Fruit fly (Drosophila melanogaster) whole organism, embryonic: ENCODE data around the gene Evi5.
A peak's percentile ranks its signal among the peaks of the same experiment; 100 is the strongest.

Experiments used
- ATbp ChIP-seq: fragments of 200-800 bp; sonication (Bioruptor generic); optimal IDR thresholded peaks from 2 replicates; lab custom pipeline; 2017; ENCODE audit warnings: missing biosample characterization, mild to moderate bottlenecking, missing genetic modification characterization, missing genetic modification reagents
- BtbVII ChIP-seq: fragments of 200-800 bp; sonication (Bioruptor generic); optimal IDR thresholded peaks from 3 replicates; lab custom pipeline; 2017; ENCODE audit warnings: missing biosample characterization, mild to moderate bottlenecking, missing genetic modification characterization
- Bteb2 ChIP-seq: fragments of 200-800 bp; sonication (Bioruptor generic); optimal IDR thresholded peaks from 2 replicates; lab custom pipeline; 2016; ENCODE audit warnings: missing biosample characterization, missing genetic modification characterization
- CG10321 ChIP-seq: fragments of 200-800 bp; sonication (Bioruptor generic); IDR thresholded peaks from 2 replicates; pipeline ENCODE4 v1.3.6; 2022; ENCODE audit warnings: missing biosample characterization, missing genetic modification characterization
- CG10462 ChIP-seq: fragments of 200-800 bp; sonication (Bioruptor generic); optimal IDR thresholded peaks from 2 replicates; lab custom pipeline; 2016; ENCODE audit warnings: missing biosample characterization, missing genetic modification characterization
- CG10959 ChIP-seq: fragments of 200-800 bp; sonication (Bioruptor generic); IDR thresholded peaks from 2 replicates; pipeline ENCODE4 v1.3.6; 2022; ENCODE audit warnings: missing biosample characterization, missing genetic modification characterization
- CG11247 ChIP-seq: fragments of 200-800 bp; sonication (Bioruptor generic); IDR thresholded peaks from 2 replicates; pipeline ENCODE4 v1.3.6; 2022; ENCODE audit warnings: missing biosample characterization, missing genetic modification characterization
- CG11398 ChIP-seq: fragments of 200-800 bp; sonication (Bioruptor generic); optimal IDR thresholded peaks from 2 replicates; lab custom pipeline; 2016; ENCODE audit warnings: missing biosample characterization, missing genetic modification characterization
- CG1233 ChIP-seq: fragments of 200-800 bp; sonication (Bioruptor generic); optimal IDR thresholded peaks from 4 replicates; lab custom pipeline; 2018; ENCODE audit warnings: missing biosample characterization, mild to moderate bottlenecking, missing genetic modification characterization
- CG14050 ChIP-seq: fragments of 200-800 bp; sonication (Bioruptor generic); IDR thresholded peaks from 3 replicates; pipeline ENCODE4 v1.3.6; 2022; ENCODE audit warnings: missing biosample characterization, missing genetic modification characterization
- CG1603 ChIP-seq: fragments of 200-800 bp; sonication (Bioruptor generic); optimal IDR thresholded peaks from 2 replicates; lab custom pipeline; 2019; ENCODE audit warnings: missing biosample characterization, mild to moderate bottlenecking, missing genetic modification characterization, moderate library complexity
- CG17385 ChIP-seq: fragments of 200-800 bp; sonication (Bioruptor generic); optimal IDR thresholded peaks from 3 replicates; lab custom pipeline; 2018; ENCODE audit warnings: missing biosample characterization, mild to moderate bottlenecking, missing genetic modification characterization
- CG18764 ChIP-seq: fragments of 200-800 bp; sonication (Bioruptor generic); optimal IDR thresholded peaks from 3 replicates; lab custom pipeline; 2016; ENCODE audit warnings: missing biosample characterization, missing genetic modification characterization
- CG2875 ChIP-seq: fragments of 200-800 bp; sonication (Bioruptor generic); optimal IDR thresholded peaks from 2 replicates; lab custom pipeline; 2017; ENCODE audit warnings: missing biosample characterization, mild to moderate bottlenecking, missing genetic modification characterization, missing genetic modification reagents
- CG3281 ChIP-seq: fragments of 200-800 bp; sonication (Bioruptor generic); optimal IDR thresholded peaks from 3 replicates; lab custom pipeline; 2017; ENCODE audit warnings: missing biosample characterization, mild to moderate bottlenecking, missing genetic modification characterization
- CG4707 ChIP-seq: fragments of 200-800 bp; sonication (Bioruptor generic); optimal IDR thresholded peaks from 2 replicates; lab custom pipeline; 2018; ENCODE audit warnings: missing biosample characterization, mild to moderate bottlenecking, missing genetic modification characterization, moderate library complexity
- CG4854 ChIP-seq: fragments of 200-800 bp; sonication (Bioruptor generic); optimal IDR thresholded peaks from 2 replicates; lab custom pipeline; 2016; ENCODE audit warnings: missing biosample characterization, missing genetic modification characterization, inconsistent platforms
- CG7839 ChIP-seq: fragments of 200-800 bp; sonication (Bioruptor generic); optimal IDR thresholded peaks from 3 replicates; lab custom pipeline; 2018; ENCODE audit warnings: missing biosample characterization, mild to moderate bottlenecking, missing genetic modification characterization, moderate library complexity
- CG9215 ChIP-seq: fragments of 200-800 bp; sonication (Bioruptor generic); IDR thresholded peaks from 2 replicates; pipeline ENCODE4 v1.3.6; 2022; ENCODE audit warnings: missing biosample characterization, missing genetic modification characterization
- D ChIP-seq, 2 experiments: fragments of 200-800 bp in 1 of 2; fragments of >200 bp in 1 of 2; sonication (Bioruptor generic) in 1 of 2; optimal IDR thresholded peaks; 2 replicates in 1 of 2; 3 replicates in 1 of 2; lab custom pipeline; 2017; ENCODE audit warnings: mild to moderate bottlenecking in 1 of 2, missing biosample characterization in 1 of 2, missing genetic modification characterization in 1 of 2, missing genetic modification reagents in 1 of 2
- Hey ChIP-seq: fragments of 200-800 bp; sonication (Bioruptor generic); optimal IDR thresholded peaks from 3 replicates; lab custom pipeline; 2018; ENCODE audit warnings: missing biosample characterization, mild to moderate bottlenecking, missing genetic modification characterization
- Jarid2 ChIP-seq: fragments of 200-800 bp; sonication (Bioruptor generic); optimal IDR thresholded peaks from 3 replicates; lab custom pipeline; 2017; ENCODE audit warnings: mild to moderate bottlenecking, missing biosample characterization, missing genetic modification reagents, missing genetic modification characterization
- Kr ChIP-seq: fragments of 200-800 bp; sonication (Bioruptor generic); optimal IDR thresholded peaks from 2 replicates; lab custom pipeline; 2017; ENCODE audit warnings: missing biosample characterization, mild to moderate bottlenecking, missing genetic modification characterization
- Lpt ChIP-seq: fragments of >200 bp; optimal IDR thresholded peaks from 2 replicates; lab custom pipeline; 2018; ENCODE audit warnings: missing biosample characterization, missing genetic modification characterization
- MTF-1 ChIP-seq: fragments of 200-800 bp; sonication (Bioruptor generic); optimal IDR thresholded peaks from 2 replicates; lab custom pipeline; 2018; ENCODE audit warnings: missing biosample characterization, mild to moderate bottlenecking, missing genetic modification characterization, borderline replicate concordance
- Neu2 ChIP-seq: fragments of 200-800 bp; sonication (Bioruptor generic); optimal IDR thresholded peaks from 3 replicates; lab custom pipeline; 2016; ENCODE audit warnings: missing biosample characterization, missing genetic modification characterization, borderline replicate concordance
- Nf-YC ChIP-seq: fragments of 200-800 bp; optimal IDR thresholded peaks from 3 replicates; lab custom pipeline; 2019; ENCODE audit warnings: missing biosample characterization, mild to moderate bottlenecking, missing genetic modification characterization, moderate library complexity
- Optix ChIP-seq: fragments of 200-800 bp; sonication (Bioruptor generic); IDR thresholded peaks from 3 replicates; pipeline ENCODE4 v1.3.6; 2022; ENCODE audit warnings: missing biosample characterization, missing genetic modification characterization
- Ravus ChIP-seq: fragments of 200-800 bp; sonication (Bioruptor generic); IDR thresholded peaks from 2 replicates; pipeline ENCODE4 v1.3.6; 2022; ENCODE audit warnings: missing biosample characterization, missing genetic modification characterization
- Taf1 ChIP-seq: fragments of 200-800 bp; sonication (Bioruptor generic); IDR thresholded peaks from 2 replicates; pipeline ENCODE4 v1.3.6; 2022; ENCODE audit warnings: missing biosample characterization, missing genetic modification characterization
- Trl ChIP-seq, 3 experiments: fragments of >200 bp in 2 of 3; fragments of 200-800 bp in 1 of 3; sonication (Bioruptor generic) in 1 of 3; optimal IDR thresholded peaks; 2 replicates in 1 of 3; 3 replicates in 2 of 3; lab custom pipeline; 2016 to 2017; ENCODE audit warnings: missing biosample characterization in 1 of 3, missing genetic modification characterization in 1 of 3
- al ChIP-seq: fragments of 200-800 bp; sonication (Bioruptor generic); IDR thresholded peaks from 2 replicates; pipeline ENCODE4 v1.3.6; 2022; ENCODE audit warnings: missing biosample characterization, missing genetic modification characterization
- bigmax ChIP-seq: fragments of 200-800 bp; sonication (Bioruptor generic); optimal IDR thresholded peaks from 2 replicates; lab custom pipeline; 2018; ENCODE audit warnings: missing biosample characterization, mild to moderate bottlenecking, missing genetic modification characterization
- crol ChIP-seq: fragments of 200-800 bp; sonication (Bioruptor generic); IDR thresholded peaks from 2 replicates; pipeline ENCODE4 v1.3.6; 2022; ENCODE audit warnings: missing biosample characterization, missing genetic modification characterization
- dati ChIP-seq: fragments of 200-800 bp; sonication (Bioruptor generic); IDR thresholded peaks from 2 replicates; pipeline ENCODE4 v1.3.6; 2022; ENCODE audit warnings: missing biosample characterization, missing genetic modification characterization
- fd102C ChIP-seq: fragments of 200-800 bp; sonication (Bioruptor generic); optimal IDR thresholded peaks from 2 replicates; lab custom pipeline; 2018; ENCODE audit warnings: missing biosample characterization, mild to moderate bottlenecking, missing genetic modification characterization, moderate library complexity
- fd3F ChIP-seq: fragments of 200-800 bp; sonication (Bioruptor generic); optimal IDR thresholded peaks from 2 replicates; lab custom pipeline; 2018; ENCODE audit warnings: missing biosample characterization, mild to moderate bottlenecking, missing genetic modification characterization, moderate library complexity
- gfzf ChIP-seq: fragments of 200-800 bp; sonication (Bioruptor generic); optimal IDR thresholded peaks from 2 replicates; lab custom pipeline; 2016; ENCODE audit warnings: missing biosample characterization, mild to moderate bottlenecking, missing genetic modification characterization, moderate library complexity
- hb ChIP-seq: fragments of 200-800 bp; sonication (Bioruptor generic); IDR thresholded peaks from 3 replicates; pipeline ENCODE4 v1.3.6; 2022; ENCODE audit warnings: missing biosample characterization, missing genetic modification characterization; ENCODE audit not compliant: partially characterized antibody
- lilli ChIP-seq: fragments of 200-800 bp; sonication (Bioruptor generic); optimal IDR thresholded peaks from 3 replicates; lab custom pipeline; 2016; ENCODE audit warnings: missing biosample characterization, missing genetic modification characterization
- luna ChIP-seq: fragments of 200-800 bp; sonication (Bioruptor generic); optimal IDR thresholded peaks from 2 replicates; lab custom pipeline; 2016; ENCODE audit warnings: missing biosample characterization, missing genetic modification characterization
- nmo ChIP-seq: fragments of 200-800 bp; sonication (Bioruptor generic); optimal IDR thresholded peaks from 2 replicates; lab custom pipeline; 2018; ENCODE audit warnings: missing biosample characterization, mild to moderate bottlenecking, missing genetic modification characterization, moderate library complexity
- org-1 ChIP-seq: fragments of 200-800 bp; sonication (Bioruptor generic); optimal IDR thresholded peaks from 2 replicates; lab custom pipeline; 2017; ENCODE audit warnings: missing biosample characterization, missing genetic modification characterization
- pnt ChIP-seq: fragments of 200-800 bp; sonication (Bioruptor generic); optimal IDR thresholded peaks from 3 replicates; lab custom pipeline; 2016; ENCODE audit warnings: missing biosample characterization, missing genetic modification characterization
- ranshi ChIP-seq: fragments of 200-800 bp; sonication (Bioruptor generic); IDR thresholded peaks from 2 replicates; pipeline ENCODE4 v1.3.6; 2022; ENCODE audit warnings: missing biosample characterization, missing genetic modification characterization
- sna ChIP-seq: fragments of 200-800 bp; sonication (Bioruptor generic); IDR thresholded peaks from 2 replicates; pipeline ENCODE4 v1.3.6; 2022; ENCODE audit warnings: missing biosample characterization, missing genetic modification characterization; ENCODE audit not compliant: partially characterized antibody
- toy ChIP-seq: fragments of 200-800 bp; sonication (Bioruptor generic); IDR thresholded peaks from 2 replicates; pipeline ENCODE4 v1.3.6; 2022; ENCODE audit warnings: missing biosample characterization, missing genetic modification characterization
- twi ChIP-seq: fragments of 200-800 bp; optimal IDR thresholded peaks from 2 replicates; lab custom pipeline; 2019; ENCODE audit warnings: missing biosample characterization, mild to moderate bottlenecking, missing genetic modification characterization, moderate library complexity
- zen2 ChIP-seq: fragments of 200-800 bp; sonication (Bioruptor generic); IDR thresholded peaks from 3 replicates; pipeline ENCODE4 v1.3.6; 2022; ENCODE audit warnings: missing biosample characterization, missing genetic modification characterization; ENCODE audit not compliant: partially characterized antibody

Gene Evi5

dm6 chrX:11451027-11451572 lies 3.1 kb downstream of the Evi5 start (continued):
- TF ChIP-seq hb: no peak
- peak; percentile 46 for TF ChIP-seq fd3F (GFP tag; lab: Kevin White, UChicago)
- no peak for TF ChIP-seq gfzf (GFP tag; lab: Kevin White, UChicago)
- TF ChIP-seq dati (GFP tag; lab: Robert Waterston, UW): no peak
- no peak for TF ChIP-seq CG2875
- peak; percentile 30 for TF ChIP-seq CG4854 (GFP tag; lab: Kevin White, UChicago)
- no peak for TF ChIP-seq crol (GFP tag; lab: Robert Waterston, UW)
- TF ChIP-seq org-1 (GFP tag; lab: Kevin White, UChicago): peak; percentile 11
- TF ChIP-seq CG10462 (GFP tag; lab: Kevin White, UChicago): no peak
- TF ChIP-seq fd102C (GFP tag; lab: Kevin White, UChicago): no peak
- TF ChIP-seq luna (GFP tag; lab: Kevin White, UChicago): no peak
- peak; percentile 43; the same call in 1 of the 2 replicates for TF ChIP-seq CG11247 (GFP tag; lab: Robert Waterston, UW)
- no peak for TF ChIP-seq ATbp (GFP tag; lab: Kevin White, UChicago)
- TF ChIP-seq D (optimal IDR thresholded peaks at IDR 0.05; lab: Kevin White, UChicago): no peak
- TF ChIP-seq D (GFP tag; optimal IDR thresholded peaks at IDR 0.05; lab: Kevin White, UChicago): no peak
- peak; percentile 19 for TF ChIP-seq BtbVII (GFP tag; lab: Kevin White, UChicago)
- no peak for TF ChIP-seq CG1233
- no peak for TF ChIP-seq pnt (GFP tag; lab: Kevin White, UChicago)
- peak; percentile 64 for TF ChIP-seq CG1603
- TF ChIP-seq Jarid2 (GFP tag; lab: Kevin White, UChicago): peak; percentile 10
- TF ChIP-seq Optix (GFP tag; lab: Robert Waterston, UW): 0 out of 3 replicates have a peak, but pooled peaks have one; percentile 15
- no peak for TF ChIP-seq twi (tag; lab: Kevin White, UChicago)
- peak; percentile 20 for TF ChIP-seq Nf-YC
- peak; percentile 54 for TF ChIP-seq al (GFP tag; lab: Robert Waterston, UW)
- peak; percentile 33 for TF ChIP-seq CG3281 (GFP tag; lab: Kevin White, UChicago)
- TF ChIP-seq CG4707 (GFP tag; lab: Kevin White, UChicago): no peak
- no peak for TF ChIP-seq zen2
- peak; percentile 26 for TF ChIP-seq CG17385 (GFP tag; lab: Kevin White, UChicago)
- TF ChIP-seq MTF-1: no peak
- TF ChIP-seq CG14050 (GFP tag; lab: Robert Waterston, UW): peak; percentile 42; the same call in 2 of the 3 replicates
- peak; percentile 52; the same call in 1 of the 2 replicates for TF ChIP-seq CG9215 (GFP tag; lab: Robert Waterston, UW)
- TF ChIP-seq CG10321 (GFP tag; lab: Robert Waterston, UW): no peak
- no peak for TF ChIP-seq Ravus (GFP tag; lab: Robert Waterston, UW)
- no peak for TF ChIP-seq CG18764 (GFP tag; lab: Kevin White, UChicago)
- TF ChIP-seq Lpt (GFP tag; lab: Kevin White, UChicago): no peak
- TF ChIP-seq Bteb2 (GFP tag; lab: Kevin White, UChicago): peak; percentile 3
- no peak for TF ChIP-seq Trl (optimal IDR thresholded peaks at IDR 0.05; lab: Kevin White, UChicago)
- TF ChIP-seq Trl (GFP tag; optimal IDR thresholded peaks at IDR 0.05; lab: Kevin White, UChicago): no peak
- peak; percentile 20 for TF ChIP-seq nmo (GFP tag; lab: Kevin White, UChicago)
- no peak for TF ChIP-seq Hey
- TF ChIP-seq CG11398 (GFP tag; lab: Kevin White, UChicago): no peak
- peak; percentile 60 for TF ChIP-seq CG7839
- TF ChIP-seq sna (GFP tag; lab: Robert Waterston, UW): no peak
- no peak for TF ChIP-seq CG10959 (GFP tag; lab: Robert Waterston, UW)
- TF ChIP-seq ranshi (GFP tag; lab: Robert Waterston, UW): peak; percentile 54
- TF ChIP-seq lilli (GFP tag; lab: Kevin White, UChicago): peak; percentile 67
- TF ChIP-seq Taf1 (GFP tag; lab: Robert Waterston, UW): peak; percentile 47
- TF ChIP-seq toy (GFP tag; lab: Robert Waterston, UW): no peak
- no peak for TF ChIP-seq Neu2 (GFP tag; lab: Kevin White, UChicago)
- TF ChIP-seq Kr: no peak
- TF ChIP-seq bigmax (GFP tag; lab: Kevin White, UChicago): no peak
